Fruit fly (Drosophila melanogaster): ENCODE data around the gene tral.
A peak's percentile ranks its signal among the peaks of the same experiment; 100 is the strongest.

The tral gene

dm6 chr3L:12514762-12515215 lies at the start of gene tral, which contains the start of gene sti:
tral (plus strand) TSS chr3L:12515059.
sti (minus strand) TSS chr3L:12514815.
- TF ChIP-seq CG32121 (GFP tag; IDR thresholded peaks at IDR 0.05) (peak; percentile 41; the same call in 1 of the 2 replicates), CG8301 (tag; optimal IDR thresholded peaks at IDR 0.05) (no peak), CG8159 (tag; optimal IDR thresholded peaks at IDR 0.05) (peak; percentile 70), Pif1A (GFP tag; optimal IDR thresholded peaks at IDR 0.05) (no peak), gl (tag; optimal IDR thresholded peaks at IDR 0.05) (no peak), CG34367 (tag; optimal IDR thresholded peaks at IDR 0.05) (peak; percentile 36), CG12605 (GFP tag; IDR thresholded peaks at IDR 0.05) (no peak), CG13204 (GFP tag; optimal IDR thresholded peaks at IDR 0.05) (no peak), Snoo (tag; optimal IDR thresholded peaks at IDR 0.05) (peak; percentile 74), D1 (tag; optimal IDR thresholded peaks at IDR 0.05) (no peak), CG9948 (tag; optimal IDR thresholded peaks at IDR 0.05) (peak; percentile 39), CG10348 (GFP tag; IDR thresholded peaks at IDR 0.05) (no peak), CG17806 (tag; optimal IDR thresholded peaks at IDR 0.05) (peak; percentile 54), CG14655 (GFP tag; optimal IDR thresholded peaks at IDR 0.05) (no peak), Ets98B (GFP tag; IDR thresholded peaks at IDR 0.05) (peak; percentile 71), fd96Ca (GFP tag; IDR thresholded peaks at IDR 0.05) (peak; percentile 72), Pif1B (GFP tag; optimal IDR thresholded peaks at IDR 0.05) (no peak), CG4496 (GFP tag; IDR thresholded peaks at IDR 0.05) (peak; percentile 76), EcR (GFP tag; optimal IDR thresholded peaks at IDR 0.05) (no peak), rn (GFP tag; IDR thresholded peaks at IDR 0.05) (peak; percentile 43; the same call in 1 of the 2 replicates), CG15710 (tag; optimal IDR thresholded peaks at IDR 0.05) (peak; percentile 68)

DNA sequence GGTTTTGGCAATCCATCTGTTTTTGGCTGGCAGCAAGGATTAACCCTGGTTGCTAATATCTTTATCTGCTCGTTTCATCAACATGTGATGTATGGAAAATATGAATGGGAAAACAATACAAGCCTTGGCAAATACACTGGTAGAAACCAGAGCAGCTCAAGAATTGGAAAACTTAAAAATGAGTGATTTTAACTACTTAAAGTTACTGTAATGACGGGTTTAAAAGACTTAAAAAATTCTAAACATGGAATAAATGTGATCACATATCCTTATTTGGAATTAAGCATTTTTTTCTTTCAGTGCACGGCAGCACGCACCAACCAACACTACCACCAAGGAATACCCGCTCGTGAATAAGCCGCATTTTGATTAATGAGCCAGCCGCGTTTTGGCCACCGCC lies 49.6 kb upstream of the tral start:
- TF ChIP-seq CG8159 (tag; optimal IDR thresholded peaks at IDR 0.05) (peak; percentile 28), CG14655 (GFP tag; optimal IDR thresholded peaks at IDR 0.05) (no peak)

dm6 chr3L:12468016-12468415 lies 46.8 kb upstream of the tral start, which contains the start of gene eyg:
eyg (minus strand) TSS chr3L:12468021.
- no peak for TF ChIP-seq Ets98B (GFP tag; IDR thresholded peaks at IDR 0.05)
- TF ChIP-seq CG32121 (GFP tag; IDR thresholded peaks at IDR 0.05) = no peak
- TF ChIP-seq rn (GFP tag; IDR thresholded peaks at IDR 0.05) = no peak
- TF ChIP-seq CG17806 (tag; optimal IDR thresholded peaks at IDR 0.05) = no peak
- no peak for TF ChIP-seq CG14655 (GFP tag; optimal IDR thresholded peaks at IDR 0.05)
- peak; percentile 19 for TF ChIP-seq EcR (GFP tag; optimal IDR thresholded peaks at IDR 0.05)
- TF ChIP-seq CG34367 (tag; optimal IDR thresholded peaks at IDR 0.05) = no peak
- no peak for TF ChIP-seq CG8159 (tag; optimal IDR thresholded peaks at IDR 0.05)
- no peak for TF ChIP-seq CG10348 (GFP tag; IDR thresholded peaks at IDR 0.05)
- TF ChIP-seq fd96Ca (GFP tag; IDR thresholded peaks at IDR 0.05) = peak; percentile 75; the same call in 2 of the 3 replicates
- no peak for TF ChIP-seq CG12605 (GFP tag; IDR thresholded peaks at IDR 0.05)
- no peak for TF ChIP-seq CG13204 (GFP tag; optimal IDR thresholded peaks at IDR 0.05)
- TF ChIP-seq Pif1B (GFP tag; optimal IDR thresholded peaks at IDR 0.05) = no peak
- TF ChIP-seq CG15710 (tag; optimal IDR thresholded peaks at IDR 0.05) = no peak
- TF ChIP-seq CG4496 (GFP tag; IDR thresholded peaks at IDR 0.05) = no peak
- no peak for TF ChIP-seq Pif1A (GFP tag; optimal IDR thresholded peaks at IDR 0.05)
- no peak for TF ChIP-seq CG9948 (tag; optimal IDR thresholded peaks at IDR 0.05)
- peak; percentile 25 for TF ChIP-seq Snoo (tag; optimal IDR thresholded peaks at IDR 0.05)
- no peak for TF ChIP-seq gl (tag; optimal IDR thresholded peaks at IDR 0.05)
- TF ChIP-seq CG8301 (tag; optimal IDR thresholded peaks at IDR 0.05) = no peak
- TF ChIP-seq D1 (tag; optimal IDR thresholded peaks at IDR 0.05) = peak; percentile 2

DNA sequence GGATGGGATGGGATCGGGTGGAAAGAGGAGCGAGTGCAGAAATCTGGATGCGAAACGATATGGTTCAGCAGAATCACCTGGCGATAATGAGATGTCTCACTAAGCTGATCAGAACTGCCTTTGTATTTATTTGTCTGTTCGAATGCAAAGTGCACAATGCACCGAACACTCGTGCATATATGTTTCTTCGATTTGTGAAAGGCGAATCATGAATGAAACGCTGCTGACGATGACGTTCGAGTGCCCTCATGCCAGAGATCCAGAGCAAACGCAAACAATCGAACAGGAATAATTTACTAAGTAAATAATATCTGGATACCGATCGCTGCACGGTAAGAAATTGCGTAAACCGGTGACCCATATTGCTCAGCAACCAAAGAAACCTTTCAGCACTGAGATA lies 45.2 kb upstream of the tral start, which contains the start of gene CG32102:
TSS of gene CG32102 (minus strand) at position 101 of the 400 bp plus-strand sequence.
- TF ChIP-seq CG14655 (GFP tag; optimal IDR thresholded peaks at IDR 0.05) = no peak
- TF ChIP-seq fd96Ca (GFP tag; IDR thresholded peaks at IDR 0.05) = no peak
- TF ChIP-seq CG9948 (tag; optimal IDR thresholded peaks at IDR 0.05) = no peak
- TF ChIP-seq Snoo (tag; optimal IDR thresholded peaks at IDR 0.05) = no peak

dm6 chr3L:12470509-12470908 lies 44.4 kb upstream of the tral start:
- no peak for TF ChIP-seq fd96Ca (GFP tag; IDR thresholded peaks at IDR 0.05)
- TF ChIP-seq CG13204 (GFP tag; optimal IDR thresholded peaks at IDR 0.05) = no peak
- TF ChIP-seq CG14655 (GFP tag; optimal IDR thresholded peaks at IDR 0.05) = no peak
- no peak for TF ChIP-seq rn (GFP tag; IDR thresholded peaks at IDR 0.05)
- no peak for TF ChIP-seq CG34367 (tag; optimal IDR thresholded peaks at IDR 0.05)
- TF ChIP-seq Pif1A (GFP tag; optimal IDR thresholded peaks at IDR 0.05) = no peak
- TF ChIP-seq CG12605 (GFP tag; IDR thresholded peaks at IDR 0.05) = no peak
- TF ChIP-seq Ets98B (GFP tag; IDR thresholded peaks at IDR 0.05) = no peak
- no peak for TF ChIP-seq CG15710 (tag; optimal IDR thresholded peaks at IDR 0.05)
- no peak for TF ChIP-seq CG17806 (tag; optimal IDR thresholded peaks at IDR 0.05)
- no peak for TF ChIP-seq Snoo (tag; optimal IDR thresholded peaks at IDR 0.05)
- no peak for TF ChIP-seq gl (tag; optimal IDR thresholded peaks at IDR 0.05)
- TF ChIP-seq CG8301 (tag; optimal IDR thresholded peaks at IDR 0.05) = no peak
- no peak for TF ChIP-seq CG10348 (GFP tag; IDR thresholded peaks at IDR 0.05)
- no peak for TF ChIP-seq CG32121 (GFP tag; IDR thresholded peaks at IDR 0.05)

DNA sequence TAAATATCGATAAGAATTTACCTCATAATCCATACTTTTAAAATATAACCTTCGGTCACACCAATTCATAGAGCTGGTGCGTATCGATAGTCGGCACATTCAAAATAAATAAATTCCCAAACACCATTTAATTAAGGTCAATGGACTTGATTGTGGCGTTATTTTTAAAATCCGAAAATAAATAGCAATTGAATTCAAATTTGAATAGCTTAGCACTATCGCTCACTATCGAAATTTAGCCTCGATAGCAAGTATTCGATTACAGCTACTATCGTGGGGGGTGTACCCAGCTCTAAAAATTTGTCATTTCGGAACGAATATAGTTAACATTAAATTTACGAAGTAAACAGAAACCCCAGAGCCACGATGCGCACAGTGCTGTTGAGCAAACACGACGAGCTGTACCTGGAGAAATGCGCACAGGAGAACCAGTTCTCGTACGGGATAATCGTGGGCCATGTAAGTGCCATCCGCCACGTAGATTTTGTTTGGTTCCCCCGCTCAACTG lies 43.3 kb upstream of the tral start, which contains the start of gene CG10616:
TSS of gene CG10616 (plus strand) at position 258 of the 508 bp plus-strand sequence.
- TF ChIP-seq CG34367 (tag; optimal IDR thresholded peaks at IDR 0.05) (no peak), Ets98B (GFP tag; IDR thresholded peaks at IDR 0.05) (no peak), fd96Ca (GFP tag; IDR thresholded peaks at IDR 0.05) (no peak), Pif1A (GFP tag; optimal IDR thresholded peaks at IDR 0.05) (no peak), D1 (tag; optimal IDR thresholded peaks at IDR 0.05) (no peak), CG17806 (tag; optimal IDR thresholded peaks at IDR 0.05) (no peak), Pif1B (GFP tag; optimal IDR thresholded peaks at IDR 0.05) (no peak), Snoo (tag; optimal IDR thresholded peaks at IDR 0.05) (no peak), CG12605 (GFP tag; IDR thresholded peaks at IDR 0.05) (no peak), CG10348 (GFP tag; IDR thresholded peaks at IDR 0.05) (no peak), CG13204 (GFP tag; optimal IDR thresholded peaks at IDR 0.05) (no peak), CG8159 (tag; optimal IDR thresholded peaks at IDR 0.05) (no peak), CG8301 (tag; optimal IDR thresholded peaks at IDR 0.05) (no peak)
